Worm (Caenorhabditis elegans) whole organism, L4 larva: Measurements from ENCODE around the gene pqn-74.

Experiments used
- F44E2.7 ChIP-seq: fragments of 200-800 bp; sonication (Bioruptor generic); IDR thresholded peaks from 2 replicates; pipeline ENCODE4 v2.1.2; 2022; ENCODE audit warnings: missing genetic modification characterization, missing compliant biosample characterization
- T20F7.1 ChIP-seq: fragments of 200-800 bp; sonication (Bioruptor generic); optimal IDR thresholded peaks from 2 replicates; lab custom pipeline; 2018; ENCODE audit warnings: mild to moderate bottlenecking, missing genetic modification characterization, missing compliant biosample characterization
- arid-1 ChIP-seq: fragments of 200-800 bp; sonication (Bioruptor generic); conservative IDR thresholded peaks from 2 replicates; pipeline ENCODE4 v1.3.6; 2022; ENCODE audit warnings: missing genetic modification reagents, missing genetic modification characterization, missing compliant biosample characterization
- ceh-44 ChIP-seq: fragments of 200-800 bp; sonication (Bioruptor generic); IDR thresholded peaks from 2 replicates; pipeline ENCODE4 v1.3.6; 2022; ENCODE audit warnings: missing genetic modification reagents, missing genetic modification characterization, missing compliant biosample characterization
- daf-12 ChIP-seq: fragments of 150-350 bp; optimal IDR thresholded peaks from 2 replicates; lab custom pipeline; 2014; ENCODE audit warnings: missing biosample characterization, missing genetic modification reagents, missing genetic modification characterization
- daf-16 ChIP-seq, 3 experiments: sonication (generic microtip); optimal IDR thresholded peaks; 2 replicates each; lab custom pipeline; 2016 to 2017; ENCODE audit warnings: missing genetic modification characterization in 3 of 3, missing genetic modification reagents in 3 of 3, mild to moderate bottlenecking in 2 of 3, missing compliant biosample characterization in 2 of 3, missing biosample characterization in 1 of 3, moderate library complexity in 1 of 3
- daf-19 ChIP-seq: fragments of 200-800 bp; sonication (Bioruptor generic); conservative IDR thresholded peaks from 2 replicates; pipeline ENCODE4 v1.3.6; 2022; ENCODE audit warnings: missing genetic modification characterization, missing compliant biosample characterization
- daf-8 ChIP-seq: fragments of 200-800 bp; sonication (Bioruptor generic); IDR thresholded peaks from 2 replicates; pipeline ENCODE4 v1.3.6; 2022; ENCODE audit warnings: missing genetic modification characterization, missing compliant biosample characterization
- dmd-6 ChIP-seq: fragments of 200-800 bp; sonication (Bioruptor generic); IDR thresholded peaks from 2 replicates; pipeline ENCODE4 v1.3.6; 2022; ENCODE audit warnings: missing genetic modification reagents, missing genetic modification characterization, missing compliant biosample characterization
- duxl-1 ChIP-seq: sonication (generic microtip); optimal IDR thresholded peaks from 2 replicates; lab custom pipeline; 2016; ENCODE audit warnings: mild to moderate bottlenecking, missing genetic modification characterization, moderate library complexity, missing compliant biosample characterization; ENCODE audit not compliant: poor library complexity
- dve-1 ChIP-seq: sonication (generic microtip); optimal IDR thresholded peaks from 2 replicates; lab custom pipeline; 2017; ENCODE audit warnings: antibody characterized with exemption, mild to moderate bottlenecking, missing genetic modification characterization, missing compliant biosample characterization; ENCODE audit not compliant: insufficient read depth
- gei-8 ChIP-seq: fragments of 200-800 bp; sonication (Bioruptor generic); optimal IDR thresholded peaks from 2 replicates; lab custom pipeline; 2018; ENCODE audit warnings: mild to moderate bottlenecking, missing genetic modification characterization, missing compliant biosample characterization
- hif-1 ChIP-seq, 2 experiments: sonication (generic microtip); optimal IDR thresholded peaks; 2 replicates each; lab custom pipeline; 2016 to 2017; ENCODE audit warnings: missing compliant biosample characterization in 2 of 2, missing genetic modification characterization in 2 of 2, missing genetic modification reagents in 2 of 2, missing genotype in 2 of 2, mild to moderate bottlenecking in 1 of 2
- hlh-11 ChIP-seq: fragments of 200-800 bp; sonication (Bioruptor generic); optimal IDR thresholded peaks from 2 replicates; lab custom pipeline; 2018; ENCODE audit warnings: mild to moderate bottlenecking, missing genetic modification characterization, missing compliant biosample characterization
- hlh-30 ChIP-seq: sonication (generic microtip); optimal IDR thresholded peaks from 2 replicates; lab custom pipeline; 2017; ENCODE audit warnings: antibody characterized with exemption, mild to moderate bottlenecking, missing genetic modification characterization, missing compliant biosample characterization; ENCODE audit not compliant: insufficient read depth
- hmg-1.1 ChIP-seq: fragments of 200-800 bp; sonication (Bioruptor generic); IDR thresholded peaks from 2 replicates; pipeline ENCODE4 v1.3.6; 2022; ENCODE audit warnings: missing genetic modification reagents, missing genetic modification characterization, missing compliant biosample characterization
- lin-13 ChIP-seq: fragments of 150-350 bp; optimal IDR thresholded peaks from 2 replicates; lab custom pipeline; 2014; ENCODE audit warnings: missing biosample characterization, missing genetic modification reagents, missing genetic modification characterization
- lin-29 ChIP-seq: fragments of 200-800 bp; sonication (Bioruptor generic); IDR thresholded peaks from 2 replicates; pipeline ENCODE4 v1.3.6; 2022; ENCODE audit warnings: missing genetic modification reagents, missing genetic modification characterization, missing compliant biosample characterization
- lin-38 ChIP-seq: fragments of 200-800 bp; sonication (Bioruptor generic); IDR thresholded peaks from 2 replicates; pipeline ENCODE4 v1.3.6; 2022; ENCODE audit warnings: missing genetic modification reagents, missing genetic modification characterization, missing compliant biosample characterization
- lsy-2 ChIP-seq, 2 experiments: fragments of 150-350 bp in 1 of 2; sonication (generic microtip) in 1 of 2; optimal IDR thresholded peaks; 2 replicates each; lab custom pipeline; 2014 to 2017; ENCODE audit warnings: missing biosample characterization in 2 of 2, missing genetic modification characterization in 2 of 2
- mdt-29 ChIP-seq: fragments of 200-800 bp; sonication (Bioruptor generic); IDR thresholded peaks from 2 replicates; pipeline ENCODE4 v1.3.6; 2022; ENCODE audit warnings: missing genetic modification reagents, missing genetic modification characterization, missing compliant biosample characterization
- mep-1 ChIP-seq: fragments of 150-350 bp; sonication (generic microtip); optimal IDR thresholded peaks from 3 replicates; lab custom pipeline; 2014; ENCODE audit warnings: missing biosample characterization, missing genetic modification characterization
- mes-2 ChIP-seq: sonication (generic microtip); optimal IDR thresholded peaks from 2 replicates; lab custom pipeline; 2016; ENCODE audit warnings: missing genotype, mild to moderate bottlenecking, missing genetic modification characterization, missing compliant biosample characterization; ENCODE audit not compliant: poor library complexity, severe bottlenecking
- nhr-102 ChIP-seq: sonication (generic microtip); optimal IDR thresholded peaks from 2 replicates; lab custom pipeline; 2016; ENCODE audit warnings: mild to moderate bottlenecking, missing genetic modification characterization, moderate library complexity, missing compliant biosample characterization
- nhr-11 ChIP-seq: fragments of 150-350 bp; optimal IDR thresholded peaks from 2 replicates; lab custom pipeline; 2014; ENCODE audit warnings: missing biosample characterization, missing genetic modification characterization
- nhr-111 ChIP-seq: fragments of 200-800 bp; sonication (Bioruptor generic); optimal IDR thresholded peaks from 2 replicates; lab custom pipeline; 2018; ENCODE audit warnings: mild to moderate bottlenecking, missing genetic modification characterization, missing compliant biosample characterization
- nhr-28 ChIP-seq: fragments of 150-350 bp; optimal IDR thresholded peaks from 2 replicates; lab custom pipeline; 2014; ENCODE audit warnings: missing biosample characterization, missing genetic modification characterization
- nhr-41 ChIP-seq: fragments of 200-800 bp; sonication (Bioruptor generic); IDR thresholded peaks from 2 replicates; pipeline ENCODE4 v1.3.6; 2022; ENCODE audit warnings: missing genetic modification reagents, missing genetic modification characterization, missing compliant biosample characterization
- nhr-6 ChIP-seq: fragments of 150-350 bp; optimal IDR thresholded peaks from 2 replicates; lab custom pipeline; 2014; ENCODE audit warnings: missing biosample characterization, missing genetic modification characterization
- nhr-77 ChIP-seq: fragments of 150-350 bp; optimal IDR thresholded peaks from 2 replicates; lab custom pipeline; 2014; ENCODE audit warnings: missing biosample characterization, missing genetic modification characterization
- rbr-2 ChIP-seq: sonication (generic microtip); optimal IDR thresholded peaks from 2 replicates; lab custom pipeline; 2016; ENCODE audit warnings: missing genotype, missing genetic modification characterization, missing compliant biosample characterization
- skn-1 ChIP-seq: fragments of 150-350 bp; optimal IDR thresholded peaks from 2 replicates; lab custom pipeline; 2014; ENCODE audit warnings: missing biosample characterization, missing genetic modification characterization
- tra-1 ChIP-seq: fragments of 200-800 bp; sonication (Bioruptor generic); IDR thresholded peaks from 2 replicates; pipeline ENCODE4 v1.3.6; 2022; ENCODE audit warnings: missing genetic modification reagents, missing genetic modification characterization, missing compliant biosample characterization
- unc-130 ChIP-seq: sonication (generic microtip); optimal IDR thresholded peaks from 2 replicates; lab custom pipeline; 2016; ENCODE audit warnings: missing genetic modification reagents, missing genetic modification characterization, missing compliant biosample characterization
- unc-39 ChIP-seq: sonication (generic microtip); optimal IDR thresholded peaks from 2 replicates; lab custom pipeline; 2017; ENCODE audit warnings: missing biosample characterization, missing genetic modification characterization
- unc-62 ChIP-seq, 3 experiments: fragments of 150-350 bp in 1 of 3; sonication (generic microtip); optimal IDR thresholded peaks in 2 of 3; peaks in 1 of 3; 1 replicate in 1 of 3; 2 replicates in 2 of 3; lab custom pipeline; 2014 to 2017; ENCODE audit warnings: missing biosample characterization in 3 of 3, missing genetic modification characterization in 3 of 3, missing genetic modification reagents in 3 of 3, missing genotype in 1 of 3
- vab-7 ChIP-seq: fragments of 200-800 bp; sonication (Bioruptor generic); IDR thresholded peaks from 2 replicates; pipeline ENCODE4 v1.3.6; 2022; ENCODE audit warnings: missing genetic modification reagents, missing genetic modification characterization, missing compliant biosample characterization

Gene pqn-74

DNA sequence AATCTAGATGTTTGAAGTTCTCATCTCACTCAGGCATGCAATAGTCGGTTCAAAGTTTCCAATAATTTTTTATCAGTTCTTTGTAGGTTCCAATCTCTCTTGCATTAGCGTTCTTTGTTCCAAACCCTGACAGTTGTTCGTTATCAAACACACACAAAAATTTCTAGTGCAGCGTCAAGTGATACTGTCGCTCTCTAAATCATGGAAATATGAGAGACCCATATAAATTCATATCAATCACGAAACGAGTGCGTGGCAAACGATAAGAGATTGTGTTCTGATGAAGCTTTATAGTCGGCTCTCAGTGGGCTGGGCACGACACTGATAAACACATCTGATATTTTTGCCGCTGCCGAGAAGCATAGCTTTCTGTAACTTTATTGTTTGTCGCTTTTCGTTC is 17.0 kb downstream of the pqn-74 start (continued):
- no peak for TF ChIP-seq gei-8 (GFP tag; lab: Kevin White, UChicago)
- TF ChIP-seq skn-1 (tag; lab: Kevin White, UChicago), result no peak
- peak; percentile 45; the same call in 1 of the 2 replicates for TF ChIP-seq mdt-29 (GFP tag; lab: Robert Waterston, UW)
- no peak for TF ChIP-seq nhr-41 (GFP tag; lab: Robert Waterston, UW)
- peak; percentile 72 for TF ChIP-seq nhr-102 (tag; lab: Kevin White, UChicago)
- peak; percentile 51 for TF ChIP-seq mes-2 (tag; lab: Kevin White, UChicago)
- TF ChIP-seq lin-29, result no peak
- peak; percentile 88 for TF ChIP-seq dmd-6 (GFP tag; lab: Robert Waterston, UW)
- no peak for TF ChIP-seq F44E2.7
- no peak for TF ChIP-seq nhr-111 (GFP tag; lab: Kevin White, UChicago)
- no peak for TF ChIP-seq ceh-44 (GFP tag; lab: Robert Waterston, UW)
- TF ChIP-seq hlh-30 (tag; lab: Kevin White, UChicago), result peak; percentile 60
- no peak for TF ChIP-seq rbr-2 (tag; lab: Kevin White, UChicago)
- peak; percentile 65 for TF ChIP-seq mep-1 (tag; lab: Kevin White, UChicago)
- no peak for TF ChIP-seq unc-130 (GFP tag; lab: Kevin White, UChicago)
- peak; percentile 99 for TF ChIP-seq nhr-28
- no peak for TF ChIP-seq vab-7 (GFP tag; lab: Robert Waterston, UW)
- no peak for TF ChIP-seq nhr-6 (tag; lab: Kevin White, UChicago)
- TF ChIP-seq arid-1 (GFP tag; lab: Robert Waterston, UW), result peak; percentile 40; the same call in 1 of the 2 replicates
- no peak for TF ChIP-seq daf-8
- TF ChIP-seq T20F7.1 (GFP tag; lab: Kevin White, UChicago), result peak; percentile 10
- TF ChIP-seq nhr-77, result peak; percentile 49

DNA sequence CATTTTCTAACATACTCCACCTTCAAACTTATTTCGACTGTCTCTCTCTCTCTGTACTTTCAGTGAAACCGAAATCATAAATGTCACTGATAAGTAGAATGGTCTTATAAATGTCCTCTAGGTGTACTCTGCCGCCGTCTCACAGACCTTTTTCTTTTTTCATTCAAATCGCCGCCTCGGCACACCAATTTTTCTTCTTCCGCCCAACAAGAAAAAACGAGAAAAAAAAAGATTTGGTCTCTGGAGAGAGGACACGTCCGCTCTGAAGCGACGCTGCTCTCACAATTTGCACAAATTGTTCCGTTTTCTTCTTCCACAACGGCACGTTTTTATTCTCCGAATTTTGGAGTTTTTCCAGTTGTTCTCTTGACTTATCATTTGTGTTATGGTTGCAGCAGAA is 18.1 kb downstream of the pqn-74 start:
- TF ChIP-seq hlh-11 (tag; lab: Kevin White, UChicago), result peak; percentile 57
- 0 out of 2 replicates have a peak, but pooled peaks have one; percentile 9 for TF ChIP-seq tra-1 (GFP tag; lab: Robert Waterston, UW)
- peak; percentile 56 for TF ChIP-seq dmd-6 (GFP tag; lab: Robert Waterston, UW)
- peak; percentile 27 for TF ChIP-seq mep-1 (tag; lab: Kevin White, UChicago)
- TF ChIP-seq lin-13 (GFP tag; lab: Kevin White, UChicago), result peak; percentile 4
- TF ChIP-seq nhr-111 (GFP tag; lab: Kevin White, UChicago), result no peak
- TF ChIP-seq duxl-1 (tag; lab: Kevin White, UChicago), result no peak
- peak; percentile 0 for TF ChIP-seq dve-1
- TF ChIP-seq unc-39, result no peak
- peak in 1 of 2 experiments; percentile 5 for TF ChIP-seq lsy-2 (tag; optimal IDR thresholded peaks at IDR 0.05; lab: Kevin White, UChicago)
- TF ChIP-seq nhr-11, result no peak
- no peak for TF ChIP-seq daf-19 (GFP tag; lab: Robert Waterston, UW)
- peak in 1 of 2 experiments; percentile 72 for TF ChIP-seq hif-1 (tag; optimal IDR thresholded peaks at IDR 0.05; lab: Kevin White, UChicago)
- peak in 1 of 2 experiments; percentile 82 for TF ChIP-seq unc-62 (GFP tag; optimal IDR thresholded peaks at IDR 0.05 in 1 of 2; lab: Kevin White, UChicago)
- no peak for TF ChIP-seq unc-62 (tag; optimal IDR thresholded peaks at IDR 0.05; lab: Kevin White, UChicago)
- no peak for TF ChIP-seq nhr-6 (tag; lab: Kevin White, UChicago)
- TF ChIP-seq nhr-28, result peak; percentile 21
- no peak for TF ChIP-seq gei-8 (GFP tag; lab: Kevin White, UChicago)
- 0 out of 2 replicates have a peak, but pooled peaks have one; percentile 8 for TF ChIP-seq lin-38
- TF ChIP-seq daf-12 (tag; lab: Kevin White, UChicago), result no peak
- peak; percentile 38; the same call in 1 of the 2 replicates for TF ChIP-seq hmg-1.1 (GFP tag; lab: Robert Waterston, UW)
- no peak for TF ChIP-seq daf-16 (GFP tag; optimal IDR thresholded peaks at IDR 0.05; lab: Kevin White, UChicago)
- TF ChIP-seq daf-16 (tag; optimal IDR thresholded peaks at IDR 0.05; lab: Kevin White, UChicago), result peak; percentile 5
